Worm (Caenorhabditis elegans) whole organism, L4 larva: ENCODE data around the gene fzr-1.

Experiments used
- F10B5.3 ChIP-seq: sonication (generic microtip); optimal IDR thresholded peaks from 2 replicates; lab custom pipeline; 2016; ENCODE audit warnings: mild to moderate bottlenecking, missing genetic modification characterization, missing compliant biosample characterization
- F37D6.2 ChIP-seq: sonication (generic microtip); optimal IDR thresholded peaks from 2 replicates; lab custom pipeline; 2016; ENCODE audit warnings: mild to moderate bottlenecking, missing genetic modification characterization, missing compliant biosample characterization
- F44E2.7 ChIP-seq: fragments of 200-800 bp; sonication (Bioruptor generic); IDR thresholded peaks from 2 replicates; pipeline ENCODE4 v2.1.2; 2022; ENCODE audit warnings: missing genetic modification characterization, missing compliant biosample characterization
- F49E8.2 ChIP-seq: sonication (generic microtip); optimal IDR thresholded peaks from 2 replicates; lab custom pipeline; 2016; ENCODE audit warnings: missing compliant biosample characterization, mild to moderate bottlenecking, missing genetic modification characterization, borderline replicate concordance
- R02D3.7 ChIP-seq: fragments of 150-350 bp; sonication (generic microtip); optimal IDR thresholded peaks from 3 replicates; lab custom pipeline; 2014; ENCODE audit warnings: missing biosample characterization, missing genetic modification characterization
- T20F7.1 ChIP-seq: fragments of 200-800 bp; sonication (Bioruptor generic); optimal IDR thresholded peaks from 2 replicates; lab custom pipeline; 2018; ENCODE audit warnings: mild to moderate bottlenecking, missing genetic modification characterization, missing compliant biosample characterization
- Y48G9A.11 ChIP-seq: fragments of 200-800 bp; sonication (Bioruptor generic); IDR thresholded peaks from 2 replicates; pipeline ENCODE4 v1.3.6; 2022; ENCODE audit warnings: missing genetic modification reagents, missing genetic modification characterization, missing compliant biosample characterization
- aha-1 ChIP-seq: fragments of 150-350 bp; peaks from one replicate; lab custom pipeline; 2014; ENCODE audit warnings: missing biosample characterization, missing genetic modification characterization
- arid-1 ChIP-seq: fragments of 200-800 bp; sonication (Bioruptor generic); conservative IDR thresholded peaks from 2 replicates; pipeline ENCODE4 v1.3.6; 2022; ENCODE audit warnings: missing genetic modification reagents, missing genetic modification characterization, missing compliant biosample characterization
- ceh-28 ChIP-seq: fragments of 150-350 bp; optimal IDR thresholded peaks from 2 replicates; lab custom pipeline; 2014; ENCODE audit warnings: missing biosample characterization, missing genetic modification reagents, missing genetic modification characterization
- ceh-62 ChIP-seq: sonication (generic microtip); optimal IDR thresholded peaks from 2 replicates; lab custom pipeline; 2017; ENCODE audit warnings: missing biosample characterization, missing genetic modification characterization
- ceh-82 ChIP-seq: sonication (generic microtip); optimal IDR thresholded peaks from 2 replicates; lab custom pipeline; 2017; ENCODE audit warnings: missing biosample characterization, missing genetic modification characterization
- daf-16 ChIP-seq, 3 experiments: sonication (generic microtip); optimal IDR thresholded peaks; 2 replicates each; lab custom pipeline; 2016 to 2017; ENCODE audit warnings: missing genetic modification characterization in 3 of 3, missing genetic modification reagents in 3 of 3, mild to moderate bottlenecking in 2 of 3, missing compliant biosample characterization in 2 of 3, missing biosample characterization in 1 of 3, moderate library complexity in 1 of 3
- dmd-8 ChIP-seq: fragments of 200-800 bp; sonication (Bioruptor generic); IDR thresholded peaks from 2 replicates; pipeline ENCODE4 v1.3.6; 2022; ENCODE audit warnings: missing genetic modification characterization, missing compliant biosample characterization
- dpl-1 ChIP-seq: fragments of 150-350 bp; optimal IDR thresholded peaks from 2 replicates; lab custom pipeline; 2014; ENCODE audit warnings: missing biosample characterization, missing genetic modification reagents, missing genetic modification characterization
- duxl-1 ChIP-seq: sonication (generic microtip); optimal IDR thresholded peaks from 2 replicates; lab custom pipeline; 2016; ENCODE audit warnings: mild to moderate bottlenecking, missing genetic modification characterization, moderate library complexity, missing compliant biosample characterization; ENCODE audit not compliant: poor library complexity
- egl-27 ChIP-seq: sonication (generic microtip); optimal IDR thresholded peaks from 3 replicates; lab custom pipeline; 2017; ENCODE audit warnings: missing biosample characterization, missing genetic modification reagents, missing genetic modification characterization
- egl-43 ChIP-seq: fragments of 200-800 bp; sonication (Bioruptor generic); IDR thresholded peaks from 2 replicates; pipeline ENCODE4 v1.3.6; 2022; ENCODE audit warnings: missing genetic modification reagents, missing genetic modification characterization, missing compliant biosample characterization
- fkh-10 ChIP-seq: fragments of 150-350 bp; optimal IDR thresholded peaks from 2 replicates; lab custom pipeline; 2014; ENCODE audit warnings: missing biosample characterization, missing genetic modification reagents, missing genetic modification characterization
- fos-1 ChIP-seq: fragments of 150-350 bp; optimal IDR thresholded peaks from 2 replicates; lab custom pipeline; 2014; ENCODE audit warnings: missing biosample characterization, missing genetic modification characterization
- hif-1 ChIP-seq, 2 experiments: sonication (generic microtip); optimal IDR thresholded peaks; 2 replicates each; lab custom pipeline; 2016 to 2017; ENCODE audit warnings: missing compliant biosample characterization in 2 of 2, missing genetic modification characterization in 2 of 2, missing genetic modification reagents in 2 of 2, missing genotype in 2 of 2, mild to moderate bottlenecking in 1 of 2
- jun-1 ChIP-seq: fragments of 150-350 bp; optimal IDR thresholded peaks from 2 replicates; lab custom pipeline; 2014; ENCODE audit warnings: missing biosample characterization, missing genetic modification reagents, missing genetic modification characterization
- lin-1 ChIP-seq: fragments of 200-800 bp; sonication (Bioruptor generic); IDR thresholded peaks from 2 replicates; pipeline ENCODE4 v1.3.6; 2022; ENCODE audit warnings: missing genetic modification reagents, missing genetic modification characterization, missing compliant biosample characterization
- lin-13 ChIP-seq: fragments of 150-350 bp; optimal IDR thresholded peaks from 2 replicates; lab custom pipeline; 2014; ENCODE audit warnings: missing biosample characterization, missing genetic modification reagents, missing genetic modification characterization
- lin-29 ChIP-seq: fragments of 200-800 bp; sonication (Bioruptor generic); IDR thresholded peaks from 2 replicates; pipeline ENCODE4 v1.3.6; 2022; ENCODE audit warnings: missing genetic modification reagents, missing genetic modification characterization, missing compliant biosample characterization
- lir-3 ChIP-seq: sonication (generic microtip); optimal IDR thresholded peaks from 2 replicates; lab custom pipeline; 2016; ENCODE audit warnings: mild to moderate bottlenecking, missing genetic modification characterization, missing compliant biosample characterization
- lsy-2 ChIP-seq, 2 experiments: fragments of 150-350 bp in 1 of 2; sonication (generic microtip) in 1 of 2; optimal IDR thresholded peaks; 2 replicates each; lab custom pipeline; 2014 to 2017; ENCODE audit warnings: missing biosample characterization in 2 of 2, missing genetic modification characterization in 2 of 2
- mes-2 ChIP-seq: sonication (generic microtip); optimal IDR thresholded peaks from 2 replicates; lab custom pipeline; 2016; ENCODE audit warnings: missing genotype, mild to moderate bottlenecking, missing genetic modification characterization, missing compliant biosample characterization; ENCODE audit not compliant: poor library complexity, severe bottlenecking
- mxl-2 ChIP-seq: fragments of 200-800 bp; sonication (Bioruptor generic); conservative IDR thresholded peaks from 2 replicates; pipeline ENCODE4 v1.3.6; 2022; ENCODE audit warnings: missing genetic modification reagents, missing genetic modification characterization, missing compliant biosample characterization
- mxl-3 ChIP-seq: fragments of 200-800 bp; sonication (Bioruptor generic); optimal IDR thresholded peaks from 2 replicates; lab custom pipeline; 2018; ENCODE audit warnings: mild to moderate bottlenecking, missing genetic modification characterization, missing compliant biosample characterization
- nhr-11 ChIP-seq: fragments of 150-350 bp; optimal IDR thresholded peaks from 2 replicates; lab custom pipeline; 2014; ENCODE audit warnings: missing biosample characterization, missing genetic modification characterization
- nhr-28 ChIP-seq: fragments of 150-350 bp; optimal IDR thresholded peaks from 2 replicates; lab custom pipeline; 2014; ENCODE audit warnings: missing biosample characterization, missing genetic modification characterization
- nhr-48 ChIP-seq: sonication (generic microtip); optimal IDR thresholded peaks from 2 replicates; lab custom pipeline; 2016; ENCODE audit warnings: mild to moderate bottlenecking, missing genetic modification characterization, missing compliant biosample characterization
- pha-4 ChIP-seq, 2 experiments: fragments of 150-350 bp in 1 of 2; fragments of 200-800 bp in 1 of 2; sonication (Bioruptor generic) in 1 of 2; IDR thresholded peaks in 1 of 2; optimal IDR thresholded peaks in 1 of 2; 2 replicates each; pipeline versions ENCODE4 v1.3.6 to Lab custom; 2014 to 2022; ENCODE audit warnings: missing genetic modification characterization in 2 of 2, missing genetic modification reagents in 2 of 2, missing biosample characterization in 1 of 2, missing compliant biosample characterization in 1 of 2
- php-3 ChIP-seq: fragments of 200-800 bp; sonication (Bioruptor generic); IDR thresholded peaks from 2 replicates; pipeline ENCODE4 v1.3.6; 2022; ENCODE audit warnings: missing genetic modification reagents, missing genetic modification characterization, missing compliant biosample characterization
- sdz-12 ChIP-seq: fragments of 200-800 bp; sonication (Bioruptor generic); optimal IDR thresholded peaks from 2 replicates; lab custom pipeline; 2018; ENCODE audit warnings: mild to moderate bottlenecking, missing genetic modification characterization, missing compliant biosample characterization
- set-16 ChIP-seq: fragments of 200-800 bp; sonication (Bioruptor generic); IDR thresholded peaks from 2 replicates; pipeline ENCODE4 v1.3.6; 2022; ENCODE audit warnings: missing genetic modification reagents, missing genetic modification characterization, missing compliant biosample characterization
- snpc-1.2 ChIP-seq: fragments of 200-800 bp; sonication (Bioruptor generic); IDR thresholded peaks from 2 replicates; pipeline ENCODE4 v1.3.6; 2022; ENCODE audit warnings: missing genetic modification reagents, missing genetic modification characterization, missing compliant biosample characterization
- spr-1 ChIP-seq: sonication (generic microtip); optimal IDR thresholded peaks from 2 replicates; lab custom pipeline; 2016; ENCODE audit warnings: mild to moderate bottlenecking, missing genetic modification characterization, missing compliant biosample characterization
- tra-1 ChIP-seq: fragments of 200-800 bp; sonication (Bioruptor generic); IDR thresholded peaks from 2 replicates; pipeline ENCODE4 v1.3.6; 2022; ENCODE audit warnings: missing genetic modification reagents, missing genetic modification characterization, missing compliant biosample characterization
- unc-62 ChIP-seq, 3 experiments: fragments of 150-350 bp in 1 of 3; sonication (generic microtip); optimal IDR thresholded peaks in 2 of 3; peaks in 1 of 3; 1 replicate in 1 of 3; 2 replicates in 2 of 3; lab custom pipeline; 2014 to 2017; ENCODE audit warnings: missing biosample characterization in 3 of 3, missing genetic modification characterization in 3 of 3, missing genetic modification reagents in 3 of 3, missing genotype in 1 of 3
- vab-7 ChIP-seq: fragments of 200-800 bp; sonication (Bioruptor generic); IDR thresholded peaks from 2 replicates; pipeline ENCODE4 v1.3.6; 2022; ENCODE audit warnings: missing genetic modification reagents, missing genetic modification characterization, missing compliant biosample characterization
- zag-1 ChIP-seq: fragments of 150-350 bp; optimal IDR thresholded peaks from 2 replicates; lab custom pipeline; 2014; ENCODE audit warnings: missing biosample characterization, missing genetic modification characterization
- ztf-11 ChIP-seq: fragments of 150-350 bp; optimal IDR thresholded peaks from 2 replicates; lab custom pipeline; 2014; ENCODE audit warnings: missing biosample characterization, missing genetic modification characterization

The fzr-1 gene

DNA sequence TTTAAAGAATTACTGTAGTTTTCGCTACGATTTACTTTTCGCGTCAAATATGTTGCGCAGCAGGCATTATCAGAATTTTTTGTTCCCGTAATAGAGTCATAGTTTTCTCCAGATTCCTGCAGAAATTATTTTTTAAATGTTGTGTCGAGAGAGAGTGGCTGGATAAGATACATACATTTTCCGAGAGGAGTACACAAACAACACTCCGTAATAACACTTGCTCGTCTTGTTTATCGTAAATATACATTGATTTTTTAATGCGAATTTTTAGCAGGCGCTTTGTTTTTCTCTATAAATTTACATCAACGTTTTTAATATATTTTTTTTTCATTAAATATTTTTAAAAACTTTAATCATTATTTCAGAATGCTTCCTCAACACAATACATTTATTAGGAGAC lies 24.7 kb upstream of the fzr-1 start, which contains the start of gene taf-8:
TSS of gene taf-8 (plus strand) at position 360 of the 400 bp plus-strand sequence.
- TF ChIP-seq aha-1 (tag; lab: Kevin White, UChicago) (peak; percentile 78), ceh-28 (tag; lab: Kevin White, UChicago) (no peak), mxl-2 (GFP tag; lab: Robert Waterston, UW) (no peak), F10B5.3 (tag; lab: Kevin White, UChicago) (no peak), snpc-1.2 (GFP tag; lab: Robert Waterston, UW) (no peak), ceh-82 (no peak), egl-43 (GFP tag; lab: Robert Waterston, UW) (no peak), mes-2 (tag; lab: Kevin White, UChicago) (peak; percentile 60), tra-1 (GFP tag; lab: Robert Waterston, UW) (no peak), arid-1 (no peak), lir-3 (tag; lab: Kevin White, UChicago) (no peak), fos-1 (tag; lab: Kevin White, UChicago) (no peak), duxl-1 (tag; lab: Kevin White, UChicago) (no peak), vab-7 (GFP tag; lab: Robert Waterston, UW) (no peak), dpl-1 (GFP tag; lab: Kevin White, UChicago) (peak; percentile 66), daf-16 (GFP tag; optimal IDR thresholded peaks at IDR 0.05; lab: Kevin White, UChicago) (no peak), daf-16 (tag; optimal IDR thresholded peaks at IDR 0.05; lab: Kevin White, UChicago) (peak; percentile 42), lin-29 (GFP tag; lab: Robert Waterston, UW) (no peak), F49E8.2 (no peak), nhr-28 (tag; lab: Kevin White, UChicago) (peak; percentile 9), dmd-8 (GFP tag; lab: Robert Waterston, UW) (no peak), fkh-10 (GFP tag; lab: Kevin White, UChicago) (peak; percentile 26), lin-1 (GFP tag; lab: Robert Waterston, UW) (no peak), set-16 (GFP tag; lab: Robert Waterston, UW) (no peak), R02D3.7 (tag; lab: Kevin White, UChicago) (peak; percentile 68), F44E2.7 (GFP tag; lab: Robert Waterston, UW) (no peak), egl-27 (tag; lab: Kevin White, UChicago) (no peak), php-3 (GFP tag; lab: Robert Waterston, UW) (no peak), spr-1 (tag; lab: Kevin White, UChicago) (no peak), pha-4 (GFP tag; IDR thresholded peaks at IDR 0.05; lab: Robert Waterston, UW) (no peak), pha-4 (tag; optimal IDR thresholded peaks at IDR 0.05; lab: Kevin White, UChicago) (no peak), lin-13 (GFP tag; lab: Kevin White, UChicago) (no peak), Y48G9A.11 (GFP tag; lab: Robert Waterston, UW) (peak; percentile 98), nhr-48 (tag; lab: Kevin White, UChicago) (no peak), mxl-3 (GFP tag; lab: Kevin White, UChicago) (no peak), ztf-11 (tag; lab: Kevin White, UChicago) (no peak), zag-1 (no peak), nhr-11 (tag; lab: Kevin White, UChicago) (peak; percentile 21), ceh-62 (tag; lab: Kevin White, UChicago) (no peak), sdz-12 (GFP tag; lab: Kevin White, UChicago) (no peak), unc-62 (GFP tag; optimal IDR thresholded peaks at IDR 0.05 in 1 of 2; lab: Kevin White, UChicago) (peak in 1 of 2 experiments; percentile 59), unc-62 (tag; optimal IDR thresholded peaks at IDR 0.05; lab: Kevin White, UChicago) (no peak), hif-1 (tag; optimal IDR thresholded peaks at IDR 0.05; lab: Kevin White, UChicago) (no peak), T20F7.1 (GFP tag; lab: Kevin White, UChicago) (peak; percentile 97), F37D6.2 (tag; lab: Kevin White, UChicago) (no peak), jun-1 (tag; lab: Kevin White, UChicago) (no peak), lsy-2 (tag; optimal IDR thresholded peaks at IDR 0.05; lab: Kevin White, UChicago) (peak in 1 of 2 experiments; percentile 82)
- TF ChIP-seq, all 104 proteins: peak for 12
